Fruit fly (Drosophila melanogaster) whole organism, embryonic: ENCODE results near the gene mRpS10.
A peak's percentile ranks its signal among the peaks of the same experiment; 100 is the strongest.

Experiments
- CG10209 ChIP-seq: fragments of 200-800 bp; sonication (Bioruptor generic); optimal IDR thresholded peaks from 3 replicates; lab custom pipeline; 2017; ENCODE audit warnings: missing biosample characterization, mild to moderate bottlenecking, missing genetic modification characterization, missing genetic modification reagents
- CG10274 ChIP-seq: fragments of 200-800 bp; sonication (Bioruptor generic); optimal IDR thresholded peaks from 3 replicates; lab custom pipeline; 2017; ENCODE audit warnings: missing biosample characterization, mild to moderate bottlenecking, missing genetic modification characterization
- CG10543 ChIP-seq: fragments of 200-800 bp; sonication (Bioruptor generic); optimal IDR thresholded peaks from 3 replicates; lab custom pipeline; 2017; ENCODE audit warnings: missing biosample characterization, mild to moderate bottlenecking, missing genetic modification characterization, moderate library complexity
- CG11093 ChIP-seq: fragments of 200-800 bp; sonication (Bioruptor generic); IDR thresholded peaks from 3 replicates; pipeline ENCODE4 v1.3.6; 2022; ENCODE audit warnings: missing biosample characterization, missing genetic modification characterization
- CG11504 ChIP-seq: fragments of 200-800 bp; sonication (Bioruptor generic); optimal IDR thresholded peaks from 3 replicates; lab custom pipeline; 2019; ENCODE audit warnings: missing biosample characterization, mild to moderate bottlenecking, missing genetic modification characterization, moderate library complexity
- CG11696 ChIP-seq: fragments of 200-800 bp; sonication (Bioruptor generic); IDR thresholded peaks from 2 replicates; pipeline ENCODE4 v1.3.6; 2022; ENCODE audit warnings: missing biosample characterization, missing genetic modification characterization
- CG12155 ChIP-seq: fragments of 200-800 bp; sonication (Bioruptor generic); optimal IDR thresholded peaks from 3 replicates; lab custom pipeline; 2016; ENCODE audit warnings: missing biosample characterization, missing genetic modification characterization
- CG12391 ChIP-seq: fragments of 200-800 bp; sonication (Bioruptor generic); optimal IDR thresholded peaks from 3 replicates; lab custom pipeline; 2018; ENCODE audit warnings: missing biosample characterization, mild to moderate bottlenecking, missing genetic modification characterization, moderate library complexity
- CG12744 ChIP-seq: fragments of 200-800 bp; sonication (Bioruptor generic); optimal IDR thresholded peaks from 2 replicates; lab custom pipeline; 2016; ENCODE audit warnings: missing biosample characterization, missing genetic modification characterization
- CG13424 ChIP-seq: fragments of 200-800 bp; sonication (Bioruptor generic); optimal IDR thresholded peaks from 2 replicates; lab custom pipeline; 2019; ENCODE audit warnings: missing biosample characterization, mild to moderate bottlenecking, missing genetic modification characterization, moderate library complexity
- CG1602 ChIP-seq: fragments of 200-800 bp; sonication (Bioruptor generic); optimal IDR thresholded peaks from 3 replicates; lab custom pipeline; 2016; ENCODE audit warnings: missing biosample characterization, missing genetic modification characterization
- CG1647 ChIP-seq: fragments of 200-800 bp; sonication (Bioruptor generic); optimal IDR thresholded peaks from 3 replicates; lab custom pipeline; 2016; ENCODE audit warnings: missing biosample characterization, missing genetic modification characterization
- CG16863 ChIP-seq: fragments of 200-800 bp; sonication (Bioruptor generic); optimal IDR thresholded peaks from 3 replicates; lab custom pipeline; 2016; ENCODE audit warnings: missing biosample characterization, missing genetic modification characterization
- CG17328 ChIP-seq: fragments of 200-800 bp; sonication (Bioruptor generic); IDR thresholded peaks from 2 replicates; pipeline ENCODE4 v1.3.6; 2022; ENCODE audit warnings: missing biosample characterization, missing genetic modification characterization
- CG2889 ChIP-seq: fragments of 200-800 bp; sonication (Bioruptor generic); IDR thresholded peaks from 3 replicates; pipeline ENCODE4 v1.3.6; 2022; ENCODE audit warnings: missing biosample characterization, missing genetic modification characterization
- CG32772 ChIP-seq: fragments of 200-800 bp; sonication (Bioruptor generic); IDR thresholded peaks from 2 replicates; pipeline ENCODE4 v1.3.6; 2022; ENCODE audit warnings: missing biosample characterization, missing genetic modification characterization
- CG3847 ChIP-seq: fragments of 200-800 bp; sonication (Bioruptor generic); IDR thresholded peaks from 2 replicates; pipeline ENCODE4 v1.3.6; 2022; ENCODE audit warnings: missing biosample characterization, missing genetic modification characterization
- CG43689 ChIP-seq: fragments of 200-800 bp; sonication (Bioruptor generic); IDR thresholded peaks from 2 replicates; pipeline ENCODE4 v1.3.6; 2022; ENCODE audit warnings: missing biosample characterization, missing genetic modification characterization
- CG5953 ChIP-seq: fragments of 200-800 bp; sonication (Bioruptor generic); IDR thresholded peaks from 2 replicates; pipeline ENCODE4 v1.3.6; 2022; ENCODE audit warnings: missing biosample characterization, missing genetic modification characterization
- CG8924 ChIP-seq: fragments of 200-800 bp; optimal IDR thresholded peaks from 3 replicates; lab custom pipeline; 2019; ENCODE audit warnings: missing biosample characterization, mild to moderate bottlenecking, missing genetic modification characterization, moderate library complexity
- CG9215 ChIP-seq: fragments of 200-800 bp; sonication (Bioruptor generic); IDR thresholded peaks from 2 replicates; pipeline ENCODE4 v1.3.6; 2022; ENCODE audit warnings: missing biosample characterization, missing genetic modification characterization
- CTCF ChIP-seq: fragments of 200-800 bp; sonication (Bioruptor generic); optimal IDR thresholded peaks from 2 replicates; lab custom pipeline; 2017; ENCODE audit warnings: missing biosample characterization, mild to moderate bottlenecking, missing genetic modification characterization, moderate library complexity
- Chrac-16 ChIP-seq: fragments of 200-800 bp; sonication (Bioruptor generic); optimal IDR thresholded peaks from 3 replicates; lab custom pipeline; 2016; ENCODE audit warnings: missing biosample characterization, missing genetic modification characterization
- CoRest ChIP-seq: fragments of 200-800 bp; sonication (Bioruptor generic); optimal IDR thresholded peaks from 3 replicates; lab custom pipeline; 2018; ENCODE audit warnings: missing biosample characterization, mild to moderate bottlenecking, missing genetic modification characterization, moderate library complexity
- Doc2 ChIP-seq: fragments of 200-800 bp; sonication (Bioruptor generic); IDR thresholded peaks from 2 replicates; pipeline ENCODE4 v1.3.6; 2022; ENCODE audit warnings: missing biosample characterization, missing genetic modification characterization
- HLH54F ChIP-seq: fragments of 200-800 bp; sonication (Bioruptor generic); optimal IDR thresholded peaks from 3 replicates; lab custom pipeline; 2016; ENCODE audit warnings: missing biosample characterization, missing genetic modification characterization
- Lpt ChIP-seq: fragments of >200 bp; optimal IDR thresholded peaks from 2 replicates; lab custom pipeline; 2018; ENCODE audit warnings: missing biosample characterization, missing genetic modification characterization
- MBD-R2 ChIP-seq: fragments of 200-800 bp; sonication (Bioruptor generic); IDR thresholded peaks from 2 replicates; pipeline ENCODE4 v1.3.6; 2022; ENCODE audit warnings: missing biosample characterization, missing genetic modification characterization
- Med ChIP-seq: fragments of 200-800 bp; sonication (Bioruptor generic); peaks from one replicate; lab custom pipeline; 2016; ENCODE audit warnings: missing biosample characterization, missing genetic modification characterization, mild to moderate bottlenecking, inconsistent platforms, moderate library complexity
- Ptx1 ChIP-seq: fragments of 200-800 bp; sonication (Bioruptor generic); IDR thresholded peaks from 2 replicates; pipeline ENCODE4 v1.3.6; 2022; ENCODE audit warnings: missing biosample characterization, missing genetic modification characterization
- Rx ChIP-seq: fragments of 200-800 bp; sonication (Bioruptor generic); IDR thresholded peaks from 2 replicates; pipeline ENCODE4 v1.3.6; 2022; ENCODE audit warnings: missing biosample characterization, missing genetic modification characterization
- Sry-β ChIP-seq: fragments of 200-800 bp; sonication (Bioruptor generic); optimal IDR thresholded peaks from 2 replicates; lab custom pipeline; 2018; ENCODE audit warnings: missing biosample characterization, mild to moderate bottlenecking, missing genetic modification characterization, moderate library complexity
- Xrp1 ChIP-seq: fragments of 200-800 bp; sonication (Bioruptor generic); IDR thresholded peaks from 2 replicates; pipeline ENCODE4 v1.3.6; 2022; ENCODE audit warnings: missing biosample characterization, missing genetic modification characterization
- aop ChIP-seq: fragments of 200-800 bp; sonication (Bioruptor generic); IDR thresholded peaks from 2 replicates; pipeline ENCODE4 v1.3.6; 2022; ENCODE audit warnings: missing biosample characterization, missing genetic modification characterization
- ash1 ChIP-seq: fragments of 200-800 bp; sonication (Bioruptor generic); optimal IDR thresholded peaks from 2 replicates; lab custom pipeline; 2018; ENCODE audit warnings: missing biosample characterization, mild to moderate bottlenecking, missing genetic modification characterization
- bigmax ChIP-seq: fragments of 200-800 bp; sonication (Bioruptor generic); optimal IDR thresholded peaks from 2 replicates; lab custom pipeline; 2018; ENCODE audit warnings: missing biosample characterization, mild to moderate bottlenecking, missing genetic modification characterization
- ind ChIP-seq: fragments of 200-800 bp; sonication (Bioruptor generic); optimal IDR thresholded peaks from 3 replicates; lab custom pipeline; 2016; ENCODE audit warnings: missing biosample characterization, missing genetic modification characterization
- jigr1 ChIP-seq: fragments of 200-800 bp; sonication (Bioruptor generic); IDR thresholded peaks from 3 replicates; pipeline ENCODE4 v1.3.6; 2022; ENCODE audit warnings: missing biosample characterization, missing genetic modification characterization
- lbe ChIP-seq: fragments of 200-800 bp; sonication (Bioruptor generic); optimal IDR thresholded peaks from 2 replicates; lab custom pipeline; 2016; ENCODE audit warnings: missing biosample characterization, mild to moderate bottlenecking, missing genetic modification characterization
- oc ChIP-seq: fragments of 200-800 bp; sonication (Bioruptor generic); optimal IDR thresholded peaks from 2 replicates; lab custom pipeline; 2018; ENCODE audit warnings: missing biosample characterization, mild to moderate bottlenecking, missing genetic modification characterization, moderate library complexity
- otp ChIP-seq: fragments of 200-800 bp; sonication (Bioruptor generic); IDR thresholded peaks from 3 replicates; pipeline ENCODE4, ENCODE4 v1.3.6; 2022; ENCODE audit warnings: missing biosample characterization, missing genetic modification characterization
- pan ChIP-seq, 4 experiments: fragments of >200 bp in 3 of 4; fragments of 200-800 bp in 1 of 4; sonication (Bioruptor generic) in 1 of 4; optimal IDR thresholded peaks in 3 of 4; IDR thresholded peaks in 1 of 4; 2 replicates each; pipeline versions ENCODE4 v1.3.6 to Lab custom; 2017 to 2022; ENCODE audit warnings: missing biosample characterization in 2 of 4, missing genetic modification characterization in 2 of 4, mixed read lengths in 1 of 4
- phol ChIP-seq: fragments of 200-800 bp; sonication (Bioruptor generic); optimal IDR thresholded peaks from 3 replicates; lab custom pipeline; 2018; ENCODE audit warnings: missing biosample characterization, mild to moderate bottlenecking, missing genetic modification characterization, moderate library complexity
- psq ChIP-seq: fragments of 200-800 bp; sonication (Bioruptor generic); optimal IDR thresholded peaks from 2 replicates; lab custom pipeline; 2017; ENCODE audit warnings: missing biosample characterization, missing genetic modification characterization
- sim ChIP-seq: fragments of 200-800 bp; sonication (Bioruptor generic); IDR thresholded peaks from 2 replicates; pipeline ENCODE4 v1.3.6; 2022; ENCODE audit warnings: missing biosample characterization, missing genetic modification characterization
- sna ChIP-seq: fragments of 200-800 bp; sonication (Bioruptor generic); IDR thresholded peaks from 2 replicates; pipeline ENCODE4 v1.3.6; 2022; ENCODE audit warnings: missing biosample characterization, missing genetic modification characterization; ENCODE audit not compliant: partially characterized antibody
- twi ChIP-seq: fragments of 200-800 bp; optimal IDR thresholded peaks from 2 replicates; lab custom pipeline; 2019; ENCODE audit warnings: missing biosample characterization, mild to moderate bottlenecking, missing genetic modification characterization, moderate library complexity
- vfl ChIP-seq: fragments of 200-800 bp; sonication (Bioruptor generic); optimal IDR thresholded peaks from 2 replicates; lab custom pipeline; 2016; ENCODE audit warnings: missing biosample characterization, missing genetic modification characterization
- vnd ChIP-seq: fragments of 200-800 bp; sonication (Bioruptor generic); IDR thresholded peaks from 3 replicates; pipeline ENCODE4 v1.3.6; 2022; ENCODE audit warnings: missing biosample characterization, missing genetic modification characterization; ENCODE audit not compliant: partially characterized antibody

Gene mRpS10

dm6 chr3R:15196134-15197034, 33.1 kb upstream of the mRpS10 start, which contains the start of the genes Kpc1 and CG42542 (continued):
- TF ChIP-seq ind (GFP tag; lab: Kevin White, UChicago) (peak; percentile 76), Chrac-16 (GFP tag; lab: Kevin White, UChicago) (peak; percentile 67), HLH54F (GFP tag; lab: Kevin White, UChicago) (peak; percentile 83), sim (GFP tag; lab: Robert Waterston, UW) (no peak), ash1 (GFP tag; lab: Kevin White, UChicago) (peak; percentile 54), lbe (GFP tag; lab: Kevin White, UChicago) (no peak), CG10543 (GFP tag; lab: Kevin White, UChicago) (peak; percentile 74), CoRest (tag; lab: Kevin White, UChicago) (peak; percentile 81), CG12155 (GFP tag; lab: Kevin White, UChicago) (peak; percentile 74), CG13424 (tag; lab: Kevin White, UChicago) (peak; percentile 74), pan (optimal IDR thresholded peaks at IDR 0.05; lab: Kevin White, UChicago) (no peak), pan (GFP tag; optimal IDR thresholded peaks at IDR 0.05 in 1 of 2, IDR thresholded peaks at IDR 0.05 in 1 of 2) (peak in 1 of 2 experiments; percentile 65), CG11696 (GFP tag; lab: Robert Waterston, UW) (0 out of 2 replicates have a peak, but pooled peaks have one; percentile 30), Ptx1 (GFP tag; lab: Robert Waterston, UW) (peak; percentile 63), vfl (GFP tag; lab: Kevin White, UChicago) (peak; percentile 63), otp (peak; percentile 67; the same call in 1 of the 3 replicates), CG8924 (peak; percentile 44), CG1602 (GFP tag; lab: Kevin White, UChicago) (peak; percentile 79), Lpt (GFP tag; lab: Kevin White, UChicago) (no peak), CG10274 (GFP tag; lab: Kevin White, UChicago) (no peak), oc (tag; lab: Kevin White, UChicago) (no peak), CG12391 (tag; lab: Kevin White, UChicago) (peak; percentile 85), Doc2 (no peak), Rx (GFP tag; lab: Robert Waterston, UW) (peak; percentile 47; the same call in 1 of the 2 replicates), CG11093 (GFP tag; lab: Robert Waterston, UW) (no peak), CG5953 (GFP tag; lab: Robert Waterston, UW) (no peak), vnd (GFP tag; lab: Robert Waterston, UW) (peak; percentile 89), CG32772 (GFP tag; lab: Robert Waterston, UW) (peak; percentile 63), CG12744 (peak; percentile 66), jigr1 (GFP tag; lab: Robert Waterston, UW) (peak; percentile 52; the same call in 1 of the 3 replicates), CG11504 (tag; lab: Kevin White, UChicago) (no peak), sna (GFP tag; lab: Robert Waterston, UW) (peak; percentile 96), twi (tag; lab: Kevin White, UChicago) (peak; percentile 48), MBD-R2 (GFP tag; lab: Robert Waterston, UW) (peak; percentile 83), CG10209 (peak; percentile 66), phol (tag; lab: Kevin White, UChicago) (peak; percentile 54), CG2889 (no peak; the same call in 2 of the 3 replicates), Xrp1 (peak; percentile 55; the same call in 1 of the 2 replicates), aop (no peak), Sry-β (peak; percentile 95), bigmax (GFP tag; lab: Kevin White, UChicago) (no peak), CG16863 (GFP tag; lab: Kevin White, UChicago) (peak; percentile 52), Med (GFP tag; lab: Kevin White, UChicago) (peak; percentile 95), psq (GFP tag; lab: Kevin White, UChicago) (peak; percentile 50), CG43689 (GFP tag; lab: Robert Waterston, UW) (no peak), CG1647 (GFP tag; lab: Kevin White, UChicago) (peak; percentile 84), CTCF (peak; percentile 22), CG17328 (GFP tag; lab: Robert Waterston, UW) (peak; percentile 19; the same call in 1 of the 2 replicates), CG9215 (GFP tag; lab: Robert Waterston, UW) (peak; percentile 65), CG3847 (GFP tag; lab: Robert Waterston, UW) (peak; percentile 79)
